Worm (Caenorhabditis elegans) whole organism, L3 larva: ENCODE measurements around the gene F20C5.11.

Experiments used
- ama-1 ChIP-seq: fragments of 150-350 bp; optimal IDR thresholded peaks from 2 replicates; lab custom pipeline; 2018
- elt-2 ChIP-seq: sonication (generic microtip); optimal IDR thresholded peaks from 2 replicates; lab custom pipeline; 2016; ENCODE audit warnings: missing genetic modification reagents, mild to moderate bottlenecking, missing genetic modification characterization, missing compliant biosample characterization
- lin-15B ChIP-seq: fragments of 150-350 bp; optimal IDR thresholded peaks from 2 replicates; lab custom pipeline; 2014; ENCODE audit warnings: missing biosample characterization, missing genetic modification characterization
- nhr-12 ChIP-seq: fragments of 150-350 bp; optimal IDR thresholded peaks from 2 replicates; lab custom pipeline; 2014; ENCODE audit warnings: missing biosample characterization, missing genetic modification characterization
- nhr-237 ChIP-seq: fragments of 150-350 bp; optimal IDR thresholded peaks from 2 replicates; lab custom pipeline; 2014; ENCODE audit warnings: missing biosample characterization, missing genetic modification characterization
- pha-4 ChIP-seq: fragments of 150-350 bp; optimal IDR thresholded peaks from 2 replicates; lab custom pipeline; 2014; ENCODE audit warnings: missing biosample characterization, missing genetic modification reagents, missing genetic modification characterization
- snpc-4 ChIP-seq: fragments of 150-350 bp; optimal IDR thresholded peaks from 2 replicates; lab custom pipeline; 2014; ENCODE audit warnings: missing biosample characterization, missing genetic modification characterization
- unc-39 ChIP-seq: sonication (generic microtip); optimal IDR thresholded peaks from 4 replicates; lab custom pipeline; 2017; ENCODE audit warnings: missing biosample characterization, missing genetic modification characterization

DNA sequence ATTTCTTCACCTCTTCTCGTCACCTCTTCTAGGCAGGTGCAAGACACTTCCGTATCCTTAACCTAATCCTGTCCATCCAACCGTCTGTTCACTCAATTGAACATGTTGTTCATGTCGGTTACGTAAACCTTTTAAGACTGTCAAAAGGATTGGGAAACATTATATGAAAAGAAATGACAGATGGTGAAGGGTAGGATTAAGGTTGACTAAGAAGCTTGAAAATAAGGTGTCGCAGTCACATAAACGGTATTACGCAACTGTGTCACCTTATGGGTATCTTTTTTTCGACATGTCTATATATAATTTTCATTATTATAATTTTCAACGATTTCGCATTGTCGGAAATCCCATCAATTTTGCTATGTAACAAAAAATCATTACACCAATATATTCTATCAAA, 39.0 kb downstream of the F20C5.11 start:
- TF ChIP-seq unc-39 (tag; lab: Kevin White, UChicago): no peak
- no peak for TF ChIP-seq ama-1
- TF ChIP-seq snpc-4 (tag; lab: Kevin White, UChicago): no peak
- TF ChIP-seq nhr-12 (tag; lab: Kevin White, UChicago): no peak
- TF ChIP-seq lin-15B (tag; lab: Kevin White, UChicago): no peak
- no peak for TF ChIP-seq nhr-237
- no peak for TF ChIP-seq pha-4 (tag; lab: Kevin White, UChicago)
- no peak for TF ChIP-seq elt-2 (tag; lab: Kevin White, UChicago)
